Worm (Caenorhabditis elegans): Measurements from ENCODE around the gene ceh-91.

DNA sequence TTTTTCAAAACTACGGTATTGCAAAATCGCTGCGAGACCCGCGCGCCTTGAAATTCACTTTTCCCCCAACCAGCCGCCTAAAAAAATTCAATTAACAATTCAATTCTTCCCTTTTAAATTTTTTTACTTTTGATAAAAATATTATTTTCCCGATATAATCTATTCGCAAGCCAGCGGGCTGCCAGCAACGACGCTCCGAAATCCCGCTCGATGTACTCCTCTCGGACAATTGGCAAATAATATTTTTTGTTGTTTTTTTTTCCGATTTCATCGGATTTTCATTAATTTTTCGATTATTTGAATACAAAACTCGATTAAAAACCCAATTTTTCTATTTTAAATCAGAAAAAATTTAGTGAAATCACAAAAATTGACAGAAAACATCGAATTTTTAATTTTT is 744 bp upstream of the ceh-91 start:
- TF ChIP-seq zag-1 (tag; optimal IDR thresholded peaks at IDR 0.05): no peak
- TF ChIP-seq ceh-82 (tag; optimal IDR thresholded peaks at IDR 0.05): no peak
- TF ChIP-seq Y55F3AM.14 (GFP tag; optimal IDR thresholded peaks at IDR 0.05): no peak
- TF ChIP-seq mab-5 (tag; optimal IDR thresholded peaks at IDR 0.05): no peak
- TF ChIP-seq elt-1 (tag; optimal IDR thresholded peaks at IDR 0.05): no peak
- no peak for TF ChIP-seq nhr-237 (tag; optimal IDR thresholded peaks at IDR 0.05)
- TF ChIP-seq sma-9 (GFP tag; optimal IDR thresholded peaks at IDR 0.05): no peak
- TF ChIP-seq sma-9 (tag; optimal IDR thresholded peaks at IDR 0.05): no peak
- no peak for TF ChIP-seq elt-3 (tag; optimal IDR thresholded peaks at IDR 0.05)
- no peak for TF ChIP-seq nhr-77 (tag; optimal IDR thresholded peaks at IDR 0.05)
- no peak for TF ChIP-seq unc-62 (GFP tag; optimal IDR thresholded peaks at IDR 0.05)
- no peak for TF ChIP-seq nhr-12 (tag; optimal IDR thresholded peaks at IDR 0.05)
- TF ChIP-seq ztf-11 (tag; optimal IDR thresholded peaks at IDR 0.05): no peak
